Worm (Caenorhabditis elegans) whole organism, young adult: ENCODE measurements around the gene pgm-3.

Experiments
- Y53G8AR.9 ChIP-seq: fragments of 200-800 bp; sonication (Bioruptor generic); conservative IDR thresholded peaks from 2 replicates; pipeline ENCODE4 v1.3.6; 2022; ENCODE audit warnings: missing genetic modification reagents, missing genetic modification characterization, missing compliant biosample characterization
- ama-1 ChIP-seq, 3 experiments: fragments of 150-350 bp in 1 of 3; sonication (generic microtip) in 2 of 3; optimal IDR thresholded peaks; 2 replicates each; lab custom pipeline; 2014 to 2018; ENCODE audit warnings: missing biosample characterization in 2 of 3, missing genetic modification characterization in 2 of 3, missing genetic modification reagents in 2 of 3
- dpl-1 ChIP-seq: fragments of 150-350 bp; optimal IDR thresholded peaks from 2 replicates; lab custom pipeline; 2014; ENCODE audit warnings: missing biosample characterization, missing genetic modification reagents, missing genetic modification characterization
- egl-18 ChIP-seq: fragments of 200-800 bp; sonication (Bioruptor generic); IDR thresholded peaks from 2 replicates; pipeline ENCODE4 v1.3.6; 2022; ENCODE audit warnings: missing genetic modification reagents, missing genetic modification characterization, missing compliant biosample characterization
- lsl-1 ChIP-seq: fragments of 200-800 bp; sonication (Bioruptor generic); optimal IDR thresholded peaks from 2 replicates; lab custom pipeline; 2018; ENCODE audit warnings: mild to moderate bottlenecking, missing genetic modification characterization, moderate library complexity, missing compliant biosample characterization
- mxl-1 ChIP-seq: sonication (generic microtip); optimal IDR thresholded peaks from 2 replicates; lab custom pipeline; 2016; ENCODE audit warnings: missing genetic modification characterization, missing compliant biosample characterization
- nfya-1 ChIP-seq: sonication (generic microtip); optimal IDR thresholded peaks from 2 replicates; lab custom pipeline; 2017; ENCODE audit warnings: antibody characterized with exemption, missing compliant biosample characterization, missing genetic modification characterization, borderline replicate concordance; ENCODE audit not compliant: insufficient read depth
- pha-4 ChIP-seq: fragments of 150-350 bp; sonication (generic microtip); optimal IDR thresholded peaks from 2 replicates; lab custom pipeline; 2014; ENCODE audit warnings: missing biosample characterization, missing genetic modification reagents, missing genetic modification characterization
- snpc-4 ChIP-seq, 5 experiments: fragments of 150-350 bp in 1 of 5; sonication (generic microtip) in 4 of 5; optimal IDR thresholded peaks; 2 replicates each; lab custom pipeline; 2014 to 2018; ENCODE audit warnings: missing genetic modification characterization in 5 of 5, missing biosample characterization in 3 of 5, antibody characterized with exemption in 2 of 5, mild to moderate bottlenecking in 2 of 5, missing compliant biosample characterization in 2 of 5, missing genotype in 2 of 5, moderate library complexity in 2 of 5, missing genetic modification reagents in 1 of 5
- unc-130 ChIP-seq: sonication (generic microtip); optimal IDR thresholded peaks from 2 replicates; lab custom pipeline; 2016; ENCODE audit warnings: missing genetic modification reagents, missing genetic modification characterization, missing compliant biosample characterization
- unc-62 ChIP-seq: fragments of 150-350 bp; optimal IDR thresholded peaks from 2 replicates; lab custom pipeline; 2014; ENCODE audit warnings: missing biosample characterization, missing genetic modification reagents, missing genetic modification characterization

ce11 chrIV:8705504-8705903, 20.0 kb upstream of the pgm-3 start, which contains the start of gene H23L24.4:
- no peak for TF ChIP-seq nfya-1
- TF ChIP-seq lsl-1 (GFP tag; lab: Kevin White, UChicago), result no peak
- no peak for TF ChIP-seq ama-1 (optimal IDR thresholded peaks at IDR 0.05; lab: Kevin White, UChicago)
- no peak for TF ChIP-seq ama-1 (GFP tag; optimal IDR thresholded peaks at IDR 0.05; lab: Kevin White, UChicago)
- no peak for TF ChIP-seq Y53G8AR.9
- no peak for TF ChIP-seq pha-4 (tag; lab: Kevin White, UChicago)
- TF ChIP-seq snpc-4 (GFP tag; optimal IDR thresholded peaks at IDR 0.05; lab: Kevin White, UChicago), result no peak
- no peak for TF ChIP-seq snpc-4 (tag; optimal IDR thresholded peaks at IDR 0.05; lab: Kevin White, UChicago)
- no peak for TF ChIP-seq unc-62 (GFP tag; lab: Kevin White, UChicago)
- TF ChIP-seq mxl-1 (tag; lab: Kevin White, UChicago), result no peak
- TF ChIP-seq egl-18 (GFP tag; lab: Robert Waterston, UW), result no peak
- TF ChIP-seq dpl-1 (GFP tag; lab: Kevin White, UChicago), result no peak
- TF ChIP-seq unc-130 (GFP tag; lab: Kevin White, UChicago), result no peak
